Worm (Caenorhabditis elegans) whole organism, L1 larva: ENCODE results near the gene npr-9.

Source experiments
- C04F5.9 ChIP-seq: sonication (generic microtip); optimal IDR thresholded peaks from 2 replicates; lab custom pipeline; 2016; ENCODE audit warnings: missing genetic modification characterization, missing compliant biosample characterization
- F16B12.6 ChIP-seq: fragments of 150-350 bp; optimal IDR thresholded peaks from 2 replicates; lab custom pipeline; 2014; ENCODE audit warnings: missing biosample characterization, missing genetic modification characterization
- alr-1 ChIP-seq: fragments of 200-800 bp; sonication (Bioruptor generic); optimal IDR thresholded peaks from 2 replicates; lab custom pipeline; 2018; ENCODE audit warnings: borderline replicate concordance, mild to moderate bottlenecking, missing genetic modification characterization, missing compliant biosample characterization
- aly-2 ChIP-seq: fragments of 150-350 bp; optimal IDR thresholded peaks from 2 replicates; lab custom pipeline; 2014; ENCODE audit warnings: missing biosample characterization, missing genetic modification characterization
- blmp-1 ChIP-seq: fragments of 150-350 bp; optimal IDR thresholded peaks from 2 replicates; lab custom pipeline; 2014; ENCODE audit warnings: missing biosample characterization, missing genetic modification characterization
- ceh-63 ChIP-seq: fragments of 200-800 bp; sonication (Bioruptor generic); optimal IDR thresholded peaks from 2 replicates; lab custom pipeline; 2018; ENCODE audit warnings: mild to moderate bottlenecking, missing genetic modification characterization, missing compliant biosample characterization
- ceh-88 ChIP-seq: fragments of 200-800 bp; sonication (Bioruptor generic); IDR thresholded peaks from 2 replicates; pipeline ENCODE4 v1.3.6; 2022; ENCODE audit warnings: missing genetic modification characterization, missing compliant biosample characterization
- dpl-1 ChIP-seq, 3 experiments: fragments of 150-350 bp in 2 of 3; sonication (generic microtip) in 1 of 3; optimal IDR thresholded peaks; 2 replicates each; lab custom pipeline; 2014 to 2017; ENCODE audit warnings: missing biosample characterization in 3 of 3, missing genetic modification characterization in 3 of 3, missing genetic modification reagents in 3 of 3
- efl-1 ChIP-seq, 4 experiments: fragments of 150-350 bp; optimal IDR thresholded peaks in 3 of 4; peaks in 1 of 4; 1 replicate in 1 of 4; 2 replicates in 3 of 4; lab custom pipeline; 2014; ENCODE audit warnings: missing biosample characterization in 2 of 4, missing genetic modification characterization in 2 of 4, missing genetic modification reagents in 2 of 4
- egl-13 ChIP-seq: sonication (generic microtip); optimal IDR thresholded peaks from 2 replicates; lab custom pipeline; 2016; ENCODE audit warnings: missing genotype, missing genetic modification reagents, missing genetic modification characterization, missing compliant biosample characterization
- elt-2 ChIP-seq: sonication (generic microtip); optimal IDR thresholded peaks from 2 replicates; lab custom pipeline; 2016; ENCODE audit warnings: missing genetic modification characterization, mild to moderate bottlenecking, inconsistent platforms, missing compliant biosample characterization, missing genetic modification reagents
- elt-3 ChIP-seq, 6 experiments: fragments of 150-350 bp in 1 of 6; sonication (generic microtip); optimal IDR thresholded peaks; 2 replicates each; lab custom pipeline; 2017 to 2018; ENCODE audit warnings: missing biosample characterization in 6 of 6, missing genetic modification characterization in 6 of 6, inconsistent platforms in 1 of 6
- ets-5 ChIP-seq: fragments of 200-800 bp; sonication (Bioruptor generic); IDR thresholded peaks from 2 replicates; pipeline ENCODE4 v1.3.6; 2022; ENCODE audit warnings: missing genetic modification characterization, missing compliant biosample characterization
- grh-1 ChIP-seq: fragments of 200-800 bp; sonication (Bioruptor generic); IDR thresholded peaks from 2 replicates; pipeline ENCODE4 v1.3.6; 2022; ENCODE audit warnings: missing genetic modification reagents, missing genetic modification characterization, missing compliant biosample characterization
- hlh-17 ChIP-seq: fragments of 200-800 bp; sonication (Bioruptor generic); optimal IDR thresholded peaks from 2 replicates; lab custom pipeline; 2018; ENCODE audit warnings: missing genetic modification characterization, mild to moderate bottlenecking, missing compliant biosample characterization, moderate library complexity, borderline replicate concordance
- hlh-4 ChIP-seq: sonication (generic microtip); optimal IDR thresholded peaks from 2 replicates; lab custom pipeline; 2016; ENCODE audit warnings: mild to moderate bottlenecking, missing genetic modification characterization, missing compliant biosample characterization
- isw-1 ChIP-seq: fragments of 200-800 bp; sonication (Bioruptor generic); IDR thresholded peaks from 2 replicates; pipeline ENCODE4 v1.3.6; 2022; ENCODE audit warnings: missing genetic modification characterization, missing compliant biosample characterization
- lin-14 ChIP-seq: fragments of 200-800 bp; sonication (Bioruptor generic); optimal IDR thresholded peaks from 2 replicates; lab custom pipeline; 2018; ENCODE audit warnings: mild to moderate bottlenecking, missing genetic modification characterization, moderate library complexity, missing compliant biosample characterization
- lin-15B ChIP-seq: fragments of 150-350 bp; sonication (generic microtip); optimal IDR thresholded peaks from 3 replicates; lab custom pipeline; 2014; ENCODE audit warnings: missing biosample characterization, missing genetic modification characterization
- lir-3 ChIP-seq: sonication (generic microtip); optimal IDR thresholded peaks from 2 replicates; lab custom pipeline; 2016; ENCODE audit warnings: mild to moderate bottlenecking, missing genetic modification characterization, moderate library complexity, missing compliant biosample characterization; ENCODE audit not compliant: poor library complexity
- nhr-11 ChIP-seq: fragments of 150-350 bp; optimal IDR thresholded peaks from 2 replicates; lab custom pipeline; 2014; ENCODE audit warnings: missing biosample characterization, missing genetic modification characterization
- nhr-47 ChIP-seq: sonication (generic microtip); optimal IDR thresholded peaks from 2 replicates; lab custom pipeline; 2016; ENCODE audit warnings: mild to moderate bottlenecking, missing genetic modification characterization, moderate library complexity, missing compliant biosample characterization
- pqm-1 ChIP-seq: sonication (generic microtip); optimal IDR thresholded peaks from 3 replicates; lab custom pipeline; 2017; ENCODE audit warnings: missing biosample characterization, missing genetic modification characterization
- skn-1 ChIP-seq: fragments of 150-350 bp; optimal IDR thresholded peaks from 2 replicates; lab custom pipeline; 2014; ENCODE audit warnings: missing biosample characterization, missing genetic modification characterization
- sup-37 ChIP-seq: fragments of 200-800 bp; sonication (Bioruptor generic); optimal IDR thresholded peaks from 2 replicates; lab custom pipeline; 2018; ENCODE audit warnings: mild to moderate bottlenecking, missing genetic modification characterization, missing compliant biosample characterization
- swsn-7 ChIP-seq: sonication (generic microtip); optimal IDR thresholded peaks from 2 replicates; lab custom pipeline; 2016; ENCODE audit warnings: missing genetic modification characterization, missing compliant biosample characterization
- tbx-2 ChIP-seq: sonication (generic microtip); optimal IDR thresholded peaks from 2 replicates; lab custom pipeline; 2016; ENCODE audit warnings: missing genetic modification characterization, missing compliant biosample characterization
- tlp-1 ChIP-seq: fragments of 150-350 bp; optimal IDR thresholded peaks from 2 replicates; lab custom pipeline; 2014; ENCODE audit warnings: missing biosample characterization, missing genetic modification characterization
- unc-30 ChIP-seq: sonication (generic microtip); optimal IDR thresholded peaks from 2 replicates; lab custom pipeline; 2017; ENCODE audit warnings: missing biosample characterization, missing genetic modification characterization
- unc-62 ChIP-seq: fragments of 150-350 bp; optimal IDR thresholded peaks from 2 replicates; lab custom pipeline; 2014; ENCODE audit warnings: missing biosample characterization, missing genetic modification reagents, missing genetic modification characterization
- vab-15 ChIP-seq: sonication (generic microtip); optimal IDR thresholded peaks from 2 replicates; lab custom pipeline; 2017; ENCODE audit warnings: missing genotype, mild to moderate bottlenecking, missing genetic modification characterization, missing compliant biosample characterization
- ztf-11 ChIP-seq, 2 experiments: sonication (generic microtip); optimal IDR thresholded peaks; 2 replicates each; lab custom pipeline; 2016 to 2017; ENCODE audit warnings: missing genetic modification characterization in 2 of 2, missing biosample characterization in 1 of 2, missing compliant biosample characterization in 1 of 2

The npr-9 gene

ce11 chrX:11315392-11315791 lies 14.1 kb upstream of the npr-9 start, which contains the start of gene F08G12.11:
F08G12.11 (minus strand) TSS chrX:11315572.
- TF ChIP-seq hlh-17 (GFP tag; lab: Kevin White, UChicago) = no peak
- TF ChIP-seq tbx-2 (tag; lab: Kevin White, UChicago) = peak; percentile 43
- TF ChIP-seq alr-1 (tag; lab: Kevin White, UChicago) = no peak
- no peak for TF ChIP-seq vab-15 (tag; lab: Kevin White, UChicago)
- no peak for TF ChIP-seq blmp-1 (tag; lab: Kevin White, UChicago)
- TF ChIP-seq F16B12.6 = no peak

ce11 chrX:11316750-11317149 lies 12.8 kb upstream of the npr-9 start, which contains the start of gene nlp-57:
nlp-57 (plus strand) TSS chrX:11317050.
- TF ChIP-seq unc-62 (GFP tag; lab: Kevin White, UChicago) (no peak), aly-2 (tag; lab: Kevin White, UChicago) (no peak), pqm-1 (tag; lab: Kevin White, UChicago) (no peak), unc-30 (tag; lab: Kevin White, UChicago) (no peak), swsn-7 (tag; lab: Kevin White, UChicago) (no peak), lin-15B (tag; lab: Kevin White, UChicago) (no peak), nhr-47 (no peak), isw-1 (no peak), tlp-1 (tag; lab: Kevin White, UChicago) (no peak)

ce11 chrX:11317939-11318338 lies 11.6 kb upstream of the npr-9 start, which contains the start of gene hizr-1:
hizr-1 (plus strand) TSS chrX:11318278.
- TF ChIP-seq egl-13 = no peak
- TF ChIP-seq elt-2 (tag; lab: Kevin White, UChicago) = peak; percentile 12
- TF ChIP-seq ceh-63 (GFP tag; lab: Kevin White, UChicago) = no peak
- no peak for TF ChIP-seq nhr-11 (tag; lab: Kevin White, UChicago)
- TF ChIP-seq grh-1 = no peak
- TF ChIP-seq sup-37 (GFP tag; lab: Kevin White, UChicago) = no peak

- TF ChIP-seq elt-2 (tag; lab: Kevin White, UChicago) = peak; percentile 3
- TF ChIP-seq efl-1 (optimal IDR thresholded peaks at IDR 0.05; lab: Kevin White, UChicago) = no peak
- TF ChIP-seq efl-1 (GFP tag; optimal IDR thresholded peaks at IDR 0.05 in 1 of 2; lab: Kevin White, UChicago) = no peak
- TF ChIP-seq hlh-4 = no peak
Observed at ce11 chrX:11323225-11323624, 6.3 kb upstream of the npr-9 start.

- TF ChIP-seq lin-14 (GFP tag; lab: Kevin White, UChicago) (peak; percentile 5), ztf-11 (tag; optimal IDR thresholded peaks at IDR 0.05; lab: Kevin White, UChicago) (no peak), skn-1 (tag; lab: Kevin White, UChicago) (no peak), efl-1 (optimal IDR thresholded peaks at IDR 0.05; lab: Kevin White, UChicago) (no peak), efl-1 (GFP tag; optimal IDR thresholded peaks at IDR 0.05 in 1 of 2; lab: Kevin White, UChicago) (no peak), dpl-1 (GFP tag; optimal IDR thresholded peaks at IDR 0.05; lab: Kevin White, UChicago) (no peak), C04F5.9 (tag; lab: Kevin White, UChicago) (no peak), ceh-88 (GFP tag; lab: Robert Waterston, UW) (no peak), lir-3 (tag; lab: Kevin White, UChicago) (no peak), ets-5 (GFP tag; lab: Robert Waterston, UW) (no peak), elt-2 (tag; lab: Kevin White, UChicago) (peak; percentile 73)
- TF ChIP-seq, all 84 proteins: peak for 2
Observed at ce11 chrX:11324240-11324639, 5.3 kb upstream of the npr-9 start, which contains the start of gene asm-2. asm-2 (minus strand) TSS chrX:11324251.

ce11 chrX:11326827-11327226 lies 2.7 kb upstream of the npr-9 start, which contains the start of gene ZK455.5:
ZK455.5 (minus strand) TSS chrX:11326927.
- peak; percentile 14 for TF ChIP-seq blmp-1 (tag; lab: Kevin White, UChicago)
- TF ChIP-seq elt-3 (tag; optimal IDR thresholded peaks at IDR 0.05; lab: Kevin White, UChicago) = no peak
